Worm (Caenorhabditis elegans) whole organism, midembryonic: ENCODE data around the gene T04H1.5.

Experiments
- T22C8.4 ChIP-seq: fragments of 200-800 bp; sonication (Bioruptor generic); IDR thresholded peaks from 2 replicates; pipeline ENCODE4 v1.3.6; 2022; ENCODE audit warnings: missing genetic modification characterization, missing compliant biosample characterization
- cog-1 ChIP-seq: sonication (generic microtip); optimal IDR thresholded peaks from 2 replicates; lab custom pipeline; 2016; ENCODE audit warnings: missing genetic modification characterization, missing compliant biosample characterization
- flt-1 ChIP-seq: fragments of 200-800 bp; sonication (Bioruptor generic); IDR thresholded peaks from 2 replicates; pipeline ENCODE4 v1.3.6; 2022; ENCODE audit warnings: missing genetic modification characterization, missing compliant biosample characterization
- klf-2 ChIP-seq: fragments of 200-800 bp; sonication (Bioruptor generic); conservative IDR thresholded peaks from 2 replicates; pipeline ENCODE4 v1.3.6; 2022; ENCODE audit warnings: missing genetic modification reagents, missing genetic modification characterization, missing compliant biosample characterization
- tab-1 ChIP-seq: fragments of 200-800 bp; sonication (Bioruptor generic); IDR thresholded peaks from 2 replicates; pipeline ENCODE4 v1.3.6; 2022; ENCODE audit warnings: missing genetic modification characterization, missing compliant biosample characterization
- ztf-23 ChIP-seq: fragments of 200-800 bp; sonication (Bioruptor generic); IDR thresholded peaks from 2 replicates; pipeline ENCODE4 v1.3.6; 2022; ENCODE audit warnings: missing genetic modification reagents, missing genetic modification characterization, missing compliant biosample characterization
- ztf-29 ChIP-seq: fragments of 200-800 bp; sonication (Bioruptor generic); IDR thresholded peaks from 2 replicates; pipeline ENCODE4 v1.3.6; 2022; ENCODE audit warnings: missing genetic modification reagents, missing genetic modification characterization, missing compliant biosample characterization

ce11 chrV:12261377-12261776 is 10.2 kb downstream of the T04H1.5 start, which contains the start of gene tbb-6:
- TF ChIP-seq ztf-23 (no peak), klf-2 (GFP tag; lab: Robert Waterston, UW) (no peak), tab-1 (no peak), T22C8.4 (GFP tag; lab: Robert Waterston, UW) (no peak), flt-1 (GFP tag; lab: Robert Waterston, UW) (no peak), ztf-29 (GFP tag; lab: Robert Waterston, UW) (no peak), cog-1 (tag; lab: Kevin White, UChicago) (no peak)
